Worm (Caenorhabditis elegans): ENCODE results near the gene Y43F8A.2.
"Not testable (repeated sequence)": the region's sequence is repeated elsewhere in the genome, so short reads cannot be mapped to it uniquely, and the experiment has no call there.

Y43F8A.2 gene

ce11 chrV:19417836-19418235 lies 46.5 kb downstream of the Y43F8A.2 start, which contains the start of gene C25F9.15:
Gene C25F9.15 (plus strand): TSS chrV:19418136.
- TF ChIP-seq nhr-11 (tag; optimal IDR thresholded peaks at IDR 0.05) (no peak), F16B12.6 (tag; optimal IDR thresholded peaks at IDR 0.05) (no peak), elt-2 (tag; optimal IDR thresholded peaks at IDR 0.05) (peak; percentile 27), lir-3 (tag; optimal IDR thresholded peaks at IDR 0.05; ENCODE audit: poor library complexity) (no peak), mep-1 (tag; optimal IDR thresholded peaks at IDR 0.05) (no peak), nhr-237 (tag; optimal IDR thresholded peaks at IDR 0.05) (no peak), pqm-1 (tag; optimal IDR thresholded peaks at IDR 0.05) (no peak), sox-4 (tag; optimal IDR thresholded peaks at IDR 0.05) (no peak), mef-2 (tag; optimal IDR thresholded peaks at IDR 0.05) (no peak)

DNA sequence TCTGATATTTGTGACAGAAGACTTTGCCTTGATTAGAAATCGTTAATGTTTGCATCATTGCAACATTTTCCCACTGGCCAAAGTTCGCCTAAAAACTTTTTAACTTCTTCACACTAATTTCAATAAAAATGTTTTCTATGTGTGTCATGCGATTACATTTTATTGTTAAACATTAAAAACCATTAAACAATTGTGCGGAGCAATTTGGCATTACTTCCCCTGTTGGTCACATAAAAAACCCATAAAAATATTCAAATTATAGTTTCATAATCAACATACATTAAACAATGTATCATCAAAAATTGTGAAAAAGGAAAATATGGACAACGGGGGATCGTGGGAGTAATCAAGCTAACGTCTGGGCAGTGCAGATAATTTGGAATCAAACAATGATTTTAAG lies 47.9 kb downstream of the Y43F8A.2 start:
- peak; percentile 48 for TF ChIP-seq elt-2 (tag; optimal IDR thresholded peaks at IDR 0.05)
- not testable (repeated sequence) for TF ChIP-seq efl-1 (optimal IDR thresholded peaks at IDR 0.05)
- peak in 1 of 2 experiments; percentile 44 for TF ChIP-seq efl-1 (GFP tag; optimal IDR thresholded peaks at IDR 0.05 in 1 of 2)

DNA sequence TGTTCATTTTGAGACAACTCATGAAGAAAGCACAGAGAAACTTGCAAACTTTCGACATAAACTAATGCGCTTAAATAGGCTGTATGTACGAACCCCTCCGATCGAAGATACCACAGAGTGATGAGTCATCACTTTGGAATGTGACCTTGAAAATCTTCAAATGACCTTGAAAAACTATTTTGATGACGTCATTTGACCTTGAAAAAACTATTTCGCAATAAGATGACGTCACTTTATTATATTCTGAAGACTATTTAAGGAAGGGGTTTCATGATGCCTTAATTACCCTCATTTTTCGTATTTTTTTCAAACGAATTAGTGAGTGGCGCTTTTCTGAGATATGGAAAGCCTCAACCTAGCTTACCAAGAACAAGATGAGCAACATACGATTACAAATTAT lies 49.8 kb downstream of the Y43F8A.2 start, which contains the start of gene C25F9.2:
C25F9.2 (plus strand) TSS at position 341 of the 400 bp plus-strand sequence.
- TF ChIP-seq zip-4 (GFP tag; optimal IDR thresholded peaks at IDR 0.05): peak; percentile 13
- no peak for TF ChIP-seq elt-2 (tag; optimal IDR thresholded peaks at IDR 0.05)

All from whole organism, L1 larva.